Fruit fly (Drosophila melanogaster): ENCODE results near the gene CG8087.

Gene CG8087

DNA sequence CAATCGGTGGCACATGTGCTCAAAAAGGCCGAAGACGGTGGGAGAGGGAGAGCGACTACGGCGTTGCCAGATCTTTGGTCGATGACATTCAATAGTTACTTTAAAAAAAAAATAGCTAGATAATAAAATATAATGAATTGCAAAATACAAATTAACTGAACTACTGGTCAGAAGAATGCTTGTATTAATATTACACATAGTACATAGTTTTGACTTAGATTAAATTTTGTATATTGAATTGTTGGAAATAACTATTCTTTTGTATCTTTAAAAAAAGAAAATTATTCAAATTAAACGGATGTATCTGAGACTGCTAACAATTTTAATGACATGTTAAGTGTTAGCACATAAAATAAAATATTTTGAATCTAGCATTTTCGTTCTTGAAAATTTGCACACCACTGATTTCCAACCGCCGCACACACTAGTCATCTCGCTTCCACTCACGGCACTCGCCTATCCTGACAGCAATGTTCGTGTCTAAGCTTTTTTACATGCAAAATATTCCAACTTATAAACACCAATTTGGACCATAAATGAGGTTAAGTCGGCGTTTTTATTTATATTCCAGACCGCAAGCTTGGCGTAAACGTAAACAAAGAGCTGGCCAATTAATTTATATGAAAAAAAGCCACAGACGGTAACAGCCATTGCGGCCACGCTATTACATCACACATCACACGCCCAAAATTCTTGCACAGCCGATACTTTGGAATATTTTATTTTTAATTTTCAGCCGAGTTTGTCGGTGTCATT lies 10.5 kb upstream of the CG8087 start (continued):
- peak; percentile 64 for TF ChIP-seq CG16863 (GFP tag; optimal IDR thresholded peaks at IDR 0.05)
- peak; percentile 16 for TF ChIP-seq Hand (GFP tag; optimal IDR thresholded peaks at IDR 0.05)
- no peak for TF ChIP-seq eyg (GFP tag; optimal IDR thresholded peaks at IDR 0.05)
- no peak for TF ChIP-seq bowl (GFP tag; IDR thresholded peaks at IDR 0.05)
- TF ChIP-seq ash1 (GFP tag; optimal IDR thresholded peaks at IDR 0.05): no peak
- no peak for TF ChIP-seq CG3163 (GFP tag; optimal IDR thresholded peaks at IDR 0.05)
- TF ChIP-seq Hsf (GFP tag; optimal IDR thresholded peaks at IDR 0.05): peak; percentile 81
- TF ChIP-seq CG17829 (tag; optimal IDR thresholded peaks at IDR 0.05): peak; percentile 69
- TF ChIP-seq CG6254 (GFP tag; optimal IDR thresholded peaks at IDR 0.05): peak; percentile 30
- peak; percentile 66 for TF ChIP-seq CG18764 (GFP tag; optimal IDR thresholded peaks at IDR 0.05)
- peak; percentile 75 for TF ChIP-seq CG8388 (GFP tag; optimal IDR thresholded peaks at IDR 0.05)
- 0 out of 2 replicates have a peak, but pooled peaks have one; percentile 25 for TF ChIP-seq CG14667 (GFP tag; IDR thresholded peaks at IDR 0.05)
- TF ChIP-seq CG10462 (GFP tag; optimal IDR thresholded peaks at IDR 0.05): peak; percentile 60
- peak; percentile 23 for TF ChIP-seq CG3838 (GFP tag; optimal IDR thresholded peaks at IDR 0.05)
- TF ChIP-seq Lhr (GFP tag; optimal IDR thresholded peaks at IDR 0.05): peak; percentile 18
- peak; percentile 68 for TF ChIP-seq CG15011 (GFP tag; optimal IDR thresholded peaks at IDR 0.05)
- no peak for TF ChIP-seq pb (GFP tag; optimal IDR thresholded peaks at IDR 0.05)
- TF ChIP-seq CG1529 (GFP tag; optimal IDR thresholded peaks at IDR 0.05): peak; percentile 44
- TF ChIP-seq MBD-R2 (GFP tag; IDR thresholded peaks at IDR 0.05): peak; percentile 39
- no peak for TF ChIP-seq tx (GFP tag; optimal IDR thresholded peaks at IDR 0.05)
- TF ChIP-seq CG32532 (GFP tag; IDR thresholded peaks at IDR 0.05): peak; percentile 76
- peak; percentile 24 for TF ChIP-seq CG2875 (GFP tag; optimal IDR thresholded peaks at IDR 0.05)
- TF ChIP-seq otp (GFP tag; IDR thresholded peaks at IDR 0.05): 0 out of 3 replicates have a peak, but pooled peaks have one; percentile 17
- TF ChIP-seq jumu (GFP tag; optimal IDR thresholded peaks at IDR 0.05): peak; percentile 39
- TF ChIP-seq CG2129 (GFP tag; IDR thresholded peaks at IDR 0.05; ENCODE audit: partially characterized antibody): no peak
- peak; percentile 70 for TF ChIP-seq Camta (GFP tag; optimal IDR thresholded peaks at IDR 0.05)
- TF ChIP-seq Aef1 (GFP tag; IDR thresholded peaks at IDR 0.05): peak; percentile 43; the same call in 1 of the 3 replicates
- no peak for TF ChIP-seq ato (GFP tag; IDR thresholded peaks at IDR 0.05; ENCODE audit: partially characterized antibody)
- peak in 1 of 2 experiments; percentile 41 for TF ChIP-seq Eip74EF (GFP tag; optimal IDR thresholded peaks at IDR 0.05)
- peak; percentile 46 for TF ChIP-seq CG11723 (GFP tag; optimal IDR thresholded peaks at IDR 0.05)
- TF ChIP-seq tio (GFP tag; optimal IDR thresholded peaks at IDR 0.05): peak; percentile 72
- TF ChIP-seq CG31365 (tag; optimal IDR thresholded peaks at IDR 0.05): no peak
- no peak for TF ChIP-seq btn (GFP tag; optimal IDR thresholded peaks at IDR 0.05)
- 0 out of 2 replicates have a peak, but pooled peaks have one; percentile 7 for TF ChIP-seq Adf1 (GFP tag; IDR thresholded peaks at IDR 0.05)
- TF ChIP-seq CG4360 (GFP tag; IDR thresholded peaks at IDR 0.05): no peak
- TF ChIP-seq odd (GFP tag; optimal IDR thresholded peaks at IDR 0.05): peak; percentile 49
- TF ChIP-seq CG10366 (GFP tag; IDR thresholded peaks at IDR 0.05): peak; percentile 45
- peak; percentile 85 for TF ChIP-seq phol (tag; optimal IDR thresholded peaks at IDR 0.05)
- peak; percentile 74 for TF ChIP-seq klu (GFP tag; IDR thresholded peaks at IDR 0.05)
- TF ChIP-seq CG17912 (GFP tag; optimal IDR thresholded peaks at IDR 0.05): no peak
- peak; percentile 48; the same call in 1 of the 2 replicates for TF ChIP-seq CG32767 (GFP tag; IDR thresholded peaks at IDR 0.05)
- peak; percentile 47 to 95 for TF ChIP-seq Pdp1 (GFP tag; optimal IDR thresholded peaks at IDR 0.05)
- peak; percentile 58 for TF ChIP-seq CG4328 (GFP tag; optimal IDR thresholded peaks at IDR 0.05)
- TF ChIP-seq CG12659 (GFP tag; optimal IDR thresholded peaks at IDR 0.05): peak; percentile 80
- peak; percentile 62; the same call in 1 of the 3 replicates for TF ChIP-seq H15 (GFP tag; IDR thresholded peaks at IDR 0.05)
- peak; percentile 32 for TF ChIP-seq HmgZ (tag; optimal IDR thresholded peaks at IDR 0.05)
- TF ChIP-seq HHEX (GFP tag; optimal IDR thresholded peaks at IDR 0.05): peak; percentile 55
- peak; percentile 71 for TF ChIP-seq cwo (GFP tag; optimal IDR thresholded peaks at IDR 0.05)

Measured in whole organism, embryonic.